Worm (Caenorhabditis elegans) whole organism, early embryonic: ENCODE results near the gene R03D7.2.
"Not testable (repeated sequence)": the region's sequence is repeated elsewhere in the genome, so short reads cannot be mapped to it uniquely, and the experiment has no call there.

Experiments
- aly-1 ChIP-seq: sonication (generic microtip); optimal IDR thresholded peaks from 2 replicates; lab custom pipeline; 2016; ENCODE audit warnings: missing genetic modification characterization, missing compliant biosample characterization
- ama-1 ChIP-seq: fragments of 150-350 bp; optimal IDR thresholded peaks from 2 replicates; lab custom pipeline; 2014
- ceh-13 ChIP-seq: fragments of 200-800 bp; sonication (Bioruptor generic); optimal IDR thresholded peaks from 2 replicates; lab custom pipeline; 2018; ENCODE audit warnings: mild to moderate bottlenecking, missing genetic modification characterization, missing compliant biosample characterization
- ets-7 ChIP-seq: sonication (generic microtip); optimal IDR thresholded peaks from 2 replicates; lab custom pipeline; 2016; ENCODE audit warnings: missing genotype, missing genetic modification characterization, missing compliant biosample characterization
- hnd-1 ChIP-seq: sonication (generic microtip); optimal IDR thresholded peaks from 2 replicates; lab custom pipeline; 2016; ENCODE audit warnings: missing genetic modification characterization, missing compliant biosample characterization
- pes-1 ChIP-seq: fragments of 200-800 bp; sonication (Bioruptor generic); IDR thresholded peaks from 2 replicates; pipeline ENCODE4 v1.3.6; 2022; ENCODE audit warnings: missing genetic modification reagents, missing genetic modification characterization, missing compliant biosample characterization

DNA sequence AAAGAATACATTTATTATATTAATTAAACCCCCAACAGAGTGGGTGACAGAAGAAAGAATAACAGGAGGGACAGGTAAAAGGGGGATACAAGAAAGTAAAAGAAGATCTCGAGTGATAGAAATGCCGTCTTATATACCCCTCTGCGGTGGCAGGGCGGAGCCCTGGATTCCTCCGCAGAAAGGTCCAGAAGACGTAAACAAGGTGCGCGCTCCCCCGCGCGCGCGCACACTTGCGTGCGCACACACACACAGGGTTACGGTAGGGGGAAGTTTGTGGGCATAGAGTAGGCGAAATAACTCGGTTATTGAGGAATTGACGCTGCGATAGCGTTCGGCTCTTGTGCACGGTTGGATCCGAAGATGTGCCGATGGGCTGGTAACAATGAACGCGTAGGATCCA, 6.9 kb upstream of the R03D7.2 start, which contains the start of gene R03D7.15:
- not testable (repeated sequence) for TF ChIP-seq ama-1; aly-1; ceh-13 (GFP tag; lab: Kevin White, UChicago); pes-1 (GFP tag; lab: Robert Waterston, UW); hnd-1 (tag; lab: Kevin White, UChicago); ets-7
